Fruit fly (Drosophila melanogaster): ENCODE measurements around the gene CG34296.
A peak's percentile ranks its signal among the peaks of the same experiment; 100 is the strongest.

The CG34296 gene

DNA sequence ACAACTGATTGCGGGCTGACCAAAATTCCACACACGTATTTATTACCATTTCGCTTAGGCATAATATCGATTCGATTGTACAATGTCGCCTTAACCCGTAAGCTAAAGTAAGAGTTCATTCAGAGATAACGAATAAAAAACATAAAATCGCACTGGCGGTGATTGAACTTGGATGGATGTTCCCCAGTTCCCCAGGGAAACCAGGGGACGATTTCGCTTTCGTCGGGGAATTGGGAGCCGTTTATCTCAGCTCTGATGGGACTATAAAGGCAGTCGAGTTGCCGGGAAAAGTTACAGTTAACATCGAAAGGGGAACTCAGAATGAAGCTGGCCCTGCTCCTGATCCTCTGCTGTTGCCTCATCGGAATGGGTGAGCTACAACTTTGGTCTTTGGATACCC, at the start of gene CG34296:
TSS of gene CG34296 (plus strand) at position 301 of the 400 bp plus-strand sequence.
- TF ChIP-seq Ets98B (GFP tag; IDR thresholded peaks at IDR 0.05) (no peak), CG8301 (tag; optimal IDR thresholded peaks at IDR 0.05) (no peak), EcR (GFP tag; optimal IDR thresholded peaks at IDR 0.05) (no peak), gl (tag; optimal IDR thresholded peaks at IDR 0.05) (no peak), CG13204 (GFP tag; optimal IDR thresholded peaks at IDR 0.05) (no peak), Pif1B (GFP tag; optimal IDR thresholded peaks at IDR 0.05) (no peak), CG12605 (GFP tag; IDR thresholded peaks at IDR 0.05) (no peak)

DNA sequence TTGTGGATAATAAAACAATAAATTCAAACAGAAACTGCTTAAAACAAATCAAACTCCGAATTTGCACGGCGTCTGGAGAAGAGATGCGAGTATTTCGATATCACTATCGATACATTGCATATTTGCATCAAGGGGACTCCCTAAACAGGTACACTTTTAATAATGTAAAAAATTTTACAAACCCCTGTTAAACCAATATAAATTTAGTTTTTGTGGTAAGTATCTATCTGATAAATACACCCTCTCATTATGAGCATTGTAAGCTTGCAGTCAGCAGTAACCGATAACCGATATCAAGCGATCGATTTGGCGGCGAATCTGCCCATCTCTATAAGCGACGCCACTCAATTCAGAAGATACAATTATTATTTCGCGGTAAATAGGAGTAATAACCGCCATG, 47.0 kb upstream of the CG34296 start, which contains the start of the genes Bub3 and Cap-D2:
TSS of gene Bub3 (minus strand) at position 89 of the 400 bp plus-strand sequence.
TSS of gene Cap-D2 (plus strand) at position 319 of the 400 bp plus-strand sequence.
- TF ChIP-seq CG32121 (GFP tag; IDR thresholded peaks at IDR 0.05) (peak; percentile 64), CG8159 (tag; optimal IDR thresholded peaks at IDR 0.05) (peak; percentile 54), CG12605 (GFP tag; IDR thresholded peaks at IDR 0.05) (no peak), CG10348 (GFP tag; IDR thresholded peaks at IDR 0.05) (no peak), Ets98B (GFP tag; IDR thresholded peaks at IDR 0.05) (peak; percentile 72; the same call in 1 of the 2 replicates), CG14655 (GFP tag; optimal IDR thresholded peaks at IDR 0.05) (no peak), CG17806 (tag; optimal IDR thresholded peaks at IDR 0.05) (peak; percentile 60), CG8301 (tag; optimal IDR thresholded peaks at IDR 0.05) (no peak), CG15710 (tag; optimal IDR thresholded peaks at IDR 0.05) (peak; percentile 55), Pif1B (GFP tag; optimal IDR thresholded peaks at IDR 0.05) (no peak), gl (tag; optimal IDR thresholded peaks at IDR 0.05) (no peak), CG13204 (GFP tag; optimal IDR thresholded peaks at IDR 0.05) (no peak), Pif1A (GFP tag; optimal IDR thresholded peaks at IDR 0.05) (no peak), fd96Ca (GFP tag; IDR thresholded peaks at IDR 0.05) (peak; percentile 60; the same call in 2 of the 3 replicates), rn (GFP tag; IDR thresholded peaks at IDR 0.05) (no peak), CG34367 (tag; optimal IDR thresholded peaks at IDR 0.05) (peak; percentile 27), D1 (tag; optimal IDR thresholded peaks at IDR 0.05) (no peak), EcR (GFP tag; optimal IDR thresholded peaks at IDR 0.05) (no peak), CG4496 (GFP tag; IDR thresholded peaks at IDR 0.05) (peak; percentile 64; the same call in 1 of the 3 replicates), Snoo (tag; optimal IDR thresholded peaks at IDR 0.05) (no peak), CG9948 (tag; optimal IDR thresholded peaks at IDR 0.05) (peak; percentile 47)

DNA sequence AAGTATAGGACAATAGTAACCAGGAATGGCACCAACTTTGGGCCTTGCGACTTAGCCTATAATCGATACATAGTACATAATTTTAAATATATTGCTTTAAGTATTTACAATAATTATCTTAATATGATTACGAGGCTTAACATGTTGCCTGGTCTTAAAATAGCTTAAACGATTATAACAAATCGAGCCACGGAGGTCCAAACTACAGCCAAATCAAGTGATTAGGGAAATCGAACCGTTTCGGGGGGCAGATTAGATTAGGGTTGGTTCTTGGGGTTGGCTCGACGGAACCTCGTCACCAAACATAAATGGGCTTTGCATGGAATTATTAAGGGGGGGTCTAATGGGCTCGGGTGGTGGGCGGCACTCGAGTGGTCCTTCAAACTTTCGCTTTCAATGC, 41.1 kb upstream of the CG34296 start:
- no peak for TF ChIP-seq D1 (tag; optimal IDR thresholded peaks at IDR 0.05)
- no peak for TF ChIP-seq Ets98B (GFP tag; IDR thresholded peaks at IDR 0.05)
- no peak for TF ChIP-seq rn (GFP tag; IDR thresholded peaks at IDR 0.05)
- no peak for TF ChIP-seq CG10348 (GFP tag; IDR thresholded peaks at IDR 0.05)
- TF ChIP-seq CG34367 (tag; optimal IDR thresholded peaks at IDR 0.05): no peak
- TF ChIP-seq CG13204 (GFP tag; optimal IDR thresholded peaks at IDR 0.05): no peak
- no peak for TF ChIP-seq CG14655 (GFP tag; optimal IDR thresholded peaks at IDR 0.05)
- TF ChIP-seq CG4496 (GFP tag; IDR thresholded peaks at IDR 0.05): no peak
- TF ChIP-seq gl (tag; optimal IDR thresholded peaks at IDR 0.05): no peak
- no peak for TF ChIP-seq Pif1B (GFP tag; optimal IDR thresholded peaks at IDR 0.05)
- no peak for TF ChIP-seq CG8159 (tag; optimal IDR thresholded peaks at IDR 0.05)
- TF ChIP-seq Pif1A (GFP tag; optimal IDR thresholded peaks at IDR 0.05): no peak
- no peak for TF ChIP-seq Snoo (tag; optimal IDR thresholded peaks at IDR 0.05)
- no peak for TF ChIP-seq CG12605 (GFP tag; IDR thresholded peaks at IDR 0.05)
- TF ChIP-seq CG9948 (tag; optimal IDR thresholded peaks at IDR 0.05): no peak

DNA sequence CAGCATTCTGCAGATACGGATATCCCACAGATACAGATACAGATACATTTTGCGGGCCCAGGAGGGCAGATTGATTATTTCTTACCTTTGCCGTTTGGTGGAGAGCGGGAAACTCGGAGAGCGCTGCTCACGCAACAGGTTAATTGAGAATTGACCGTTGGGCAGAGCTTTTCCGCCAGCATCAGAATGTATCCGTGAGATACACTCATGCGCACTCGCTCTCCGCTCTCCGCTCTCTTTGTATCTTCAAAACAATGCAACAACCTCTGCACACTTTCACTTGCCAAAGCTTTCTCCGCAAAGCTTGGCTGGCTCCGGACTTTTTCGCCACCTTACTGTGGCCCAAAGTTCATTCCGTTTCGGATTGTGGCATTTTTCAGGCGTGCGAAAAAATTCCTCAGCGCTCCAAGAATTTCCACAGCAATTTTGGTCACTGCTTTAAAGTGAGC, 40.2 kb upstream of the CG34296 start, which contains the start of the genes CG7582 and Gycalpha99B:
TSS of gene CG7582 (minus strand) at position 127 of the 449 bp plus-strand sequence.
TSS of gene Gycalpha99B (plus strand) at position 352 of the 449 bp plus-strand sequence.
- TF ChIP-seq Snoo (tag; optimal IDR thresholded peaks at IDR 0.05) (no peak), CG8159 (tag; optimal IDR thresholded peaks at IDR 0.05) (no peak), fd96Ca (GFP tag; IDR thresholded peaks at IDR 0.05) (no peak; the same call in 2 of the 3 replicates), Ets98B (GFP tag; IDR thresholded peaks at IDR 0.05) (peak; percentile 64), CG4496 (GFP tag; IDR thresholded peaks at IDR 0.05) (peak; percentile 76), EcR (GFP tag; optimal IDR thresholded peaks at IDR 0.05) (peak; percentile 74), rn (GFP tag; IDR thresholded peaks at IDR 0.05) (no peak), Pif1A (GFP tag; optimal IDR thresholded peaks at IDR 0.05) (no peak), gl (tag; optimal IDR thresholded peaks at IDR 0.05) (no peak), CG10348 (GFP tag; IDR thresholded peaks at IDR 0.05) (no peak), CG8301 (tag; optimal IDR thresholded peaks at IDR 0.05) (peak; percentile 44), CG13204 (GFP tag; optimal IDR thresholded peaks at IDR 0.05) (no peak), CG32121 (GFP tag; IDR thresholded peaks at IDR 0.05) (peak; percentile 30; the same call in 1 of the 2 replicates), CG9948 (tag; optimal IDR thresholded peaks at IDR 0.05) (no peak), CG14655 (GFP tag; optimal IDR thresholded peaks at IDR 0.05) (peak; percentile 32), Pif1B (GFP tag; optimal IDR thresholded peaks at IDR 0.05) (no peak), CG12605 (GFP tag; IDR thresholded peaks at IDR 0.05) (peak; percentile 92), D1 (tag; optimal IDR thresholded peaks at IDR 0.05) (no peak), CG17806 (tag; optimal IDR thresholded peaks at IDR 0.05) (no peak), CG15710 (tag; optimal IDR thresholded peaks at IDR 0.05) (no peak), CG34367 (tag; optimal IDR thresholded peaks at IDR 0.05) (no peak)

DNA sequence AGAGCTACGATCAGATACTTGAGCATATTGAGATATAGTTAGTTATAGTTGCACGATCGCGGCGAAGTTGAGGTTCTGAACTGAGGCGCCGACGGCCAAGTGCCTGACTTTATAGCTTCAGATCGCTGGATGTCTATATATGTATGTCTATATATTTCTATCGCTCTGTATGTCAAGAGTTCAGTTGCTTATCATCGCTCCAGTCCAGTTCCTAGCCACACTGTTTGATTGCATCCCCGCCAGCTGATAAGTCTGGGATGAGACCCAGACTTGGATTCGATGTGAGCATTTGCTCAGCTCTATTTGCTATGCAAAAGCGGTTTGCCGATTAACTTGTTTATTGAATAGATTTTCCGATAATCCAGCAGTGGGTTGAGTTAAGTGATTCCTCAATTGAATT, 35.6 kb upstream of the CG34296 start:
- TF ChIP-seq CG8301 (tag; optimal IDR thresholded peaks at IDR 0.05): no peak
- TF ChIP-seq D1 (tag; optimal IDR thresholded peaks at IDR 0.05): no peak
- TF ChIP-seq Ets98B (GFP tag; IDR thresholded peaks at IDR 0.05): no peak
- TF ChIP-seq CG12605 (GFP tag; IDR thresholded peaks at IDR 0.05): no peak
- TF ChIP-seq CG34367 (tag; optimal IDR thresholded peaks at IDR 0.05): no peak
- no peak for TF ChIP-seq Snoo (tag; optimal IDR thresholded peaks at IDR 0.05)
- no peak for TF ChIP-seq CG8159 (tag; optimal IDR thresholded peaks at IDR 0.05)
- no peak for TF ChIP-seq CG9948 (tag; optimal IDR thresholded peaks at IDR 0.05)
- no peak for TF ChIP-seq CG14655 (GFP tag; optimal IDR thresholded peaks at IDR 0.05)
- no peak for TF ChIP-seq EcR (GFP tag; optimal IDR thresholded peaks at IDR 0.05)
- TF ChIP-seq CG15710 (tag; optimal IDR thresholded peaks at IDR 0.05): no peak
- no peak for TF ChIP-seq CG10348 (GFP tag; IDR thresholded peaks at IDR 0.05)
